Fruit fly (Drosophila melanogaster) whole organism, adult: ENCODE measurements around the gene CG31913.

Experiments used
- CG11617 ChIP-seq: fragments of 200-800 bp; sonication (Bioruptor generic); optimal IDR thresholded peaks from 2 replicates; lab custom pipeline; 2017; ENCODE audit warnings: mild to moderate bottlenecking, missing biosample characterization, missing genetic modification reagents, missing genetic modification characterization
- CG12768 ChIP-seq: fragments of 200-800 bp; sonication (Bioruptor generic); optimal IDR thresholded peaks from 2 replicates; lab custom pipeline; 2017; ENCODE audit warnings: missing biosample characterization, missing genetic modification characterization, mild to moderate bottlenecking, moderate library complexity, missing genetic modification reagents
- CG14711 ChIP-seq: fragments of 200-800 bp; sonication (Bioruptor generic); optimal IDR thresholded peaks from 2 replicates; lab custom pipeline; 2018; ENCODE audit warnings: missing biosample characterization, mild to moderate bottlenecking, missing genetic modification characterization, moderate library complexity
- CG1620 ChIP-seq: fragments of 200-800 bp; sonication (Bioruptor generic); optimal IDR thresholded peaks from 2 replicates; lab custom pipeline; 2016; ENCODE audit warnings: missing biosample characterization, missing genetic modification characterization
- CG33017 ChIP-seq: fragments of 200-800 bp; sonication (Bioruptor generic); optimal IDR thresholded peaks from 2 replicates; lab custom pipeline; 2018; ENCODE audit warnings: missing biosample characterization, mild to moderate bottlenecking, missing genetic modification characterization, moderate library complexity
- CG5204 ChIP-seq: fragments of 200-800 bp; sonication (Bioruptor generic); optimal IDR thresholded peaks from 2 replicates; lab custom pipeline; 2016; ENCODE audit warnings: missing biosample characterization, missing genetic modification characterization
- CG7045 ChIP-seq: fragments of 200-800 bp; sonication (Bioruptor generic); optimal IDR thresholded peaks from 2 replicates; lab custom pipeline; 2017; ENCODE audit warnings: missing biosample characterization, mild to moderate bottlenecking, missing genetic modification characterization
- CG7101 ChIP-seq: fragments of 200-800 bp; sonication (Bioruptor generic); optimal IDR thresholded peaks from 2 replicates; lab custom pipeline; 2018; ENCODE audit warnings: missing biosample characterization, mild to moderate bottlenecking, missing genetic modification characterization, moderate library complexity
- Clk ChIP-seq: fragments of 200-800 bp; sonication (Bioruptor generic); optimal IDR thresholded peaks from 2 replicates; lab custom pipeline; 2017; ENCODE audit warnings: missing biosample characterization, missing genetic modification characterization
- Crg-1 ChIP-seq: fragments of 200-800 bp; sonication (Bioruptor generic); optimal IDR thresholded peaks from 2 replicates; lab custom pipeline; 2016; ENCODE audit warnings: missing biosample characterization, missing genetic modification characterization
- Hr96 ChIP-seq: fragments of 200-800 bp; sonication (Bioruptor generic); optimal IDR thresholded peaks from 2 replicates; lab custom pipeline; 2016; ENCODE audit warnings: missing biosample characterization, missing genetic modification characterization
- Mnt ChIP-seq: fragments of 200-800 bp; sonication (Bioruptor generic); optimal IDR thresholded peaks from 2 replicates; lab custom pipeline; 2016; ENCODE audit warnings: missing biosample characterization, mild to moderate bottlenecking, missing genetic modification characterization
- bab1 ChIP-seq: fragments of 200-800 bp; sonication (Bioruptor generic); optimal IDR thresholded peaks from 3 replicates; lab custom pipeline; 2019; ENCODE audit warnings: missing biosample characterization, mild to moderate bottlenecking, missing genetic modification characterization, moderate library complexity
- cic ChIP-seq: fragments of 200-800 bp; sonication (Bioruptor generic); optimal IDR thresholded peaks from 2 replicates; lab custom pipeline; 2017; ENCODE audit warnings: missing biosample characterization, mild to moderate bottlenecking, missing genetic modification characterization, moderate library complexity
- cnc ChIP-seq, 2 experiments: fragments of >200 bp; optimal IDR thresholded peaks; 2 replicates each; lab custom pipeline; 2017
- kay ChIP-seq: fragments of 200-800 bp; sonication (Bioruptor generic); peaks from one replicate; lab custom pipeline; 2016; ENCODE audit warnings: missing biosample characterization, missing genetic modification characterization, borderline replicate concordance
- ovo ChIP-seq: fragments of 200-800 bp; sonication (Bioruptor generic); optimal IDR thresholded peaks from 2 replicates; lab custom pipeline; 2016; ENCODE audit warnings: missing biosample characterization, missing genetic modification characterization
- pad ChIP-seq: fragments of 200-800 bp; sonication (Bioruptor generic); optimal IDR thresholded peaks from 3 replicates; lab custom pipeline; 2017; ENCODE audit warnings: missing biosample characterization, missing genetic modification characterization, mild to moderate bottlenecking, moderate library complexity, missing genetic modification reagents
- tj ChIP-seq: fragments of 200-800 bp; sonication (Bioruptor generic); optimal IDR thresholded peaks from 3 replicates; lab custom pipeline; 2017; ENCODE audit warnings: missing biosample characterization, mild to moderate bottlenecking, missing genetic modification characterization, moderate library complexity
- toe ChIP-seq: fragments of 200-800 bp; sonication (Bioruptor generic); optimal IDR thresholded peaks from 2 replicates; lab custom pipeline; 2016; ENCODE audit warnings: missing biosample characterization, missing genetic modification characterization

The CG31913 gene

DNA sequence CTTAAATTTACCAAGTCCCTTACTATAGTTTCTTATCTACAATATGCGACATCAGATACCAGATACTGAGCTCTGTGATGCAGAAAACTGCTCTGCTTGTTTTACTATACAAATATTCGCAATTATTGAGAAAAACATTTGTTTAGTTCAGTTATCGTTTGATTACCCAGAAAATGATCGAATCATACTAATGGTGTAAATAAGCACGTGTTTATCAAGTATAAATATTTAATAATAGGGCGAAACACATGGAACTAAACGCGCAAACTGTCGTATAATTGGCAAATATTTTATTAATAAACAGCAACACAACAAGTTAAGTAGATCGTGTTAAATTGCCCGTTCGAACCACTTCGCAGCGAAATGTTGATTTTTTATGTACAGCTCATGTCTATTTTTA, 14.1 kb downstream of the CG31913 start:
- TF ChIP-seq pad (peak; percentile 47), bab1 (GFP tag; lab: Kevin White, UChicago) (no peak), toe (GFP tag; lab: Kevin White, UChicago) (no peak), cnc (optimal IDR thresholded peaks at IDR 0.05; lab: Kevin White, UChicago) (no peak), CG14711 (tag; lab: Kevin White, UChicago) (peak; percentile 59), Mnt (GFP tag; lab: Kevin White, UChicago) (peak; percentile 40), tj (GFP tag; lab: Kevin White, UChicago) (no peak), Clk (GFP tag; lab: Kevin White, UChicago) (no peak), CG7101 (tag; lab: Kevin White, UChicago) (peak; percentile 80), ovo (GFP tag; lab: Kevin White, UChicago) (peak; percentile 52), Crg-1 (peak; percentile 55), CG7045 (peak; percentile 70), Hr96 (GFP tag; lab: Kevin White, UChicago) (no peak), CG33017 (tag; lab: Kevin White, UChicago) (peak; percentile 45), kay (GFP tag; lab: Kevin White, UChicago) (peak; percentile 96), CG5204 (no peak), CG12768 (GFP tag; lab: Kevin White, UChicago) (peak; percentile 52), CG11617 (GFP tag; lab: Kevin White, UChicago) (peak; percentile 33), cic (GFP tag; lab: Kevin White, UChicago) (peak; percentile 33), CG1620 (GFP tag; lab: Kevin White, UChicago) (no peak)

DNA sequence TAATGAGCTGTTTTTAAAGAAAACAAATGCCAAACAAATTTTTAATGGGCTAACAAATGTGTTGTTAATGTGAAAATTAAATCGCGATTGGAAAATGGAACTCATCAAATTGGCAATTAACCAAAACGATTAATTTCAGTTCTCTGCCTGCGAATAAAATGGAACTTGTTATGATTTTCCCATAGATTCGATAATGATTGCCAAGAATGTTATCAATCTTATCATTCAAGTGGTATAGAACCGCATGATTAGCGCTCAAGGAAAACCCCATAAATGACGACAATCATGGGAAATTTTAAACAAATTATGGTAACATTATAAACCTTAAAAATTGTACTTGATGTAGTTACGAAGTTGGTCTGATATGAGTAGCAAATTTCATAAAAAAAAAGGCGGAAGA, 14.8 kb downstream of the CG31913 start:
- no peak for TF ChIP-seq CG14711 (tag; lab: Kevin White, UChicago)
- no peak for TF ChIP-seq CG12768 (GFP tag; lab: Kevin White, UChicago)
- no peak for TF ChIP-seq CG5204
- no peak for TF ChIP-seq tj (GFP tag; lab: Kevin White, UChicago)
- no peak for TF ChIP-seq CG11617 (GFP tag; lab: Kevin White, UChicago)
- TF ChIP-seq cnc (optimal IDR thresholded peaks at IDR 0.05; lab: Kevin White, UChicago), result no peak
- TF ChIP-seq CG1620 (GFP tag; lab: Kevin White, UChicago), result no peak
- no peak for TF ChIP-seq cic (GFP tag; lab: Kevin White, UChicago)
- no peak for TF ChIP-seq Clk (GFP tag; lab: Kevin White, UChicago)
- TF ChIP-seq ovo (GFP tag; lab: Kevin White, UChicago), result no peak
- no peak for TF ChIP-seq Hr96 (GFP tag; lab: Kevin White, UChicago)
- TF ChIP-seq CG7101 (tag; lab: Kevin White, UChicago), result no peak
- no peak for TF ChIP-seq CG7045
- TF ChIP-seq CG33017 (tag; lab: Kevin White, UChicago), result no peak
- no peak for TF ChIP-seq Mnt (GFP tag; lab: Kevin White, UChicago)
- TF ChIP-seq bab1 (GFP tag; lab: Kevin White, UChicago), result no peak
- no peak for TF ChIP-seq Crg-1
- TF ChIP-seq kay (GFP tag; lab: Kevin White, UChicago), result no peak
- no peak for TF ChIP-seq pad
- TF ChIP-seq toe (GFP tag; lab: Kevin White, UChicago), result no peak

DNA sequence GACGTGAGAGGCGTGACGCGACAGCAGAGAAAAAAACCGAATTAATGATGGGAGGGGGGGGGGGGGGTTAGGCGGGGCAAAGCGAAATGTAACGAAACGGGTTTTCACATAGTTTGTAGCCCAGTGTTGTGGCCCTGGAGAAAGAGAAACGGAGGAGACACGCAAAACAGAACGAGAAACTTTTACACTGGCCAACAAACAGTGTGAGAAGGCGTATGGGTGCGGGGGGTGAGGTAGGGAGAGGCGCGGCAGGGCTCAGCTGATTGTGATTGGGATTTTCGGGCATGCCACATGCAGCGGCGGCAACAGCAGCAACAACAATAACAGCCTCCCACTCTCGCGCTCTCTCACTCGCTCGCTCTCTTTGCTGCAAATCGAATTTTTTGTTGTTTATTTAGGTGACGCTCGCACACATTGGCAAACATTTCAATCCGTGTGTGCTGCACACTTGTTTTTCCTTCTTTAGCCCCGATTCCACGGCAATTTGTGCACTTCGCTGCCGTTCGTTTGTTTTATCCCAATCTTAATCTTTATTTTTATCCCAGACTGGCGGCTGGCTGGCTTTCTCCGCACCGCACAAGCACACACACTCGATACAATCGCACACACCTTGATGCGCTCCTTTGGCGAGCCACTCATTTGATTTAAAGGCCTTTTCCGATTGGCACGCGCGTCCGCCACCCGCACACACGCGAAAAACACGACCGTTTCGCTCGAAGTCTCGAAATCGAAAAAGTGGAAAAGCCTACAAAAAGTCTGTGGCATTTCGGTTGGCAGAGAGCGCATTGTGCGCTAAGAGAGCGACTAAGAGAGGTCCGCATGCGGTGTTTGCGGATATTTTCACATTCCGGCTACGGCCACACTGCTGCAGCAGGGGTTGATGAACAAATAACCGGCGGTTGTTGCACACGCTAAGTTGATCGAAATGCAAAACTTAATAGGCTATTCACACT, 15.9 kb downstream of the CG31913 start, which contains the start of gene CG9171:
Gene CG9171 (minus strand): TSS at position 819 of the 953 bp plus-strand sequence.
- TF ChIP-seq toe (GFP tag; lab: Kevin White, UChicago) (no peak), CG14711 (tag; lab: Kevin White, UChicago) (no peak), Clk (GFP tag; lab: Kevin White, UChicago) (no peak), pad (peak; percentile 28), kay (GFP tag; lab: Kevin White, UChicago) (no peak), CG7045 (no peak), tj (GFP tag; lab: Kevin White, UChicago) (peak; percentile 8), CG11617 (GFP tag; lab: Kevin White, UChicago) (peak; percentile 35), Mnt (GFP tag; lab: Kevin White, UChicago) (peak; percentile 80), cnc (optimal IDR thresholded peaks at IDR 0.05; lab: Kevin White, UChicago) (no peak), CG12768 (GFP tag; lab: Kevin White, UChicago) (peak; percentile 45), CG7101 (tag; lab: Kevin White, UChicago) (no peak), CG5204 (no peak), CG33017 (tag; lab: Kevin White, UChicago) (no peak), bab1 (GFP tag; lab: Kevin White, UChicago) (peak; percentile 61), Hr96 (GFP tag; lab: Kevin White, UChicago) (no peak)

DNA sequence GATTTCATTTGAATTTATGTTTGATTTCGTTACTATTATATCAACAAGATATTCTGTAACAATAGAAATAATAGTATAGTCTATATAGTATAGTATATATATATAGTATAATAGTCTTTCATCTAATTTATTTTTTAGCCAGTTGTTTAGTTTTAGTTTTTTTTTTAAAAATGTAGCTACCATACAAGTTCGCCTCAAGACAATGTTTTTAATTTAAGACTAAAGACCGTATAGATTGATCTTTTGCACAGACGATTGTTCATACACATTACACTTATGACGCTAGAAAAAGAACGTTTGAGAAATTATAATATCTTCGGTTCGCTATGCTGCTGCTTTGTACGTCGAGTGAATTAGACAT, 16.5 kb downstream of the CG31913 start:
- no peak for TF ChIP-seq CG5204
- TF ChIP-seq Crg-1, result no peak

DNA sequence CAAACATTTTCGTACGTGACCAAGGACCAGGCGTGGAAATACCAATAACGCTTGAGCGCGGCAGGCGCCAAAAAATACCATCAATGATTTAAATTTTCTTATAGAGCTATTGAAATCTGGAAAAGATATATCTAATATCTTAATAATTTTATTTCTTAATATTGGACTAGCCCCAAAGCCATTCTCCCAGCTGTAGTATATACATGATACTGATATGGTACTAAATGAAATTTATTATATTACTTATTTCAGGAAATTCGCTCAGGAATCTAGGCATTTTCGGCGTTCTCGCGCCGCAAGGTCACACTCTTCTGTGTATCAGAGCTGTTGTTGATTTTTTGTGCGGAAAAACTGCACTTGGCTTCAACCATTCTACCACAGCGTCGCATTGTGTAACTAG, 18.1 kb downstream of the CG31913 start, which contains the start of the genes CG14005 and CG7239:
Gene CG14005 (minus strand): TSS at position 50 of the 400 bp plus-strand sequence.
Gene CG7239 (plus strand): TSS at position 295 of the 400 bp plus-strand sequence.
- TF ChIP-seq Clk (GFP tag; lab: Kevin White, UChicago), result no peak
- no peak for TF ChIP-seq kay (GFP tag; lab: Kevin White, UChicago)
- no peak for TF ChIP-seq CG7045
- TF ChIP-seq CG12768 (GFP tag; lab: Kevin White, UChicago), result no peak
- TF ChIP-seq CG1620 (GFP tag; lab: Kevin White, UChicago), result no peak
- TF ChIP-seq Crg-1, result no peak
- TF ChIP-seq CG33017 (tag; lab: Kevin White, UChicago), result no peak
- no peak for TF ChIP-seq CG14711 (tag; lab: Kevin White, UChicago)
- TF ChIP-seq ovo (GFP tag; lab: Kevin White, UChicago), result no peak
- TF ChIP-seq Mnt (GFP tag; lab: Kevin White, UChicago), result no peak
- TF ChIP-seq cic (GFP tag; lab: Kevin White, UChicago), result no peak
